Worm (Caenorhabditis elegans) whole organism, young adult: Measurements from ENCODE around the gene nhr-13.

Experiments used
- C06A6.2 ChIP-seq: fragments of 200-800 bp; sonication (Bioruptor generic); conservative IDR thresholded peaks from 2 replicates; pipeline ENCODE4 v1.3.6; 2022; ENCODE audit warnings: missing genetic modification characterization, missing compliant biosample characterization
- F10E7.11 ChIP-seq: sonication (generic microtip); optimal IDR thresholded peaks from 2 replicates; lab custom pipeline; 2017; ENCODE audit warnings: mild to moderate bottlenecking, missing genetic modification characterization, moderate library complexity, missing compliant biosample characterization
- F22D6.2 ChIP-seq: sonication (generic microtip); optimal IDR thresholded peaks from 2 replicates; lab custom pipeline; 2016; ENCODE audit warnings: mild to moderate bottlenecking, missing genetic modification characterization, missing compliant biosample characterization
- F57A8.1 ChIP-seq: fragments of 200-800 bp; sonication (Bioruptor generic); optimal IDR thresholded peaks from 2 replicates; lab custom pipeline; 2018; ENCODE audit warnings: mild to moderate bottlenecking, missing genetic modification characterization, moderate library complexity, missing compliant biosample characterization
- F57C9.4 ChIP-seq: sonication (generic microtip); optimal IDR thresholded peaks from 2 replicates; lab custom pipeline; 2017; ENCODE audit warnings: mild to moderate bottlenecking, missing genetic modification characterization, missing compliant biosample characterization
- T07F8.4 ChIP-seq: sonication (generic microtip); optimal IDR thresholded peaks from 2 replicates; lab custom pipeline; 2016; ENCODE audit warnings: mild to moderate bottlenecking, missing genetic modification characterization, moderate library complexity, missing compliant biosample characterization
- Y79H2A.3 ChIP-seq: fragments of 200-800 bp; sonication (Bioruptor generic); conservative IDR thresholded peaks from 2 replicates; pipeline ENCODE4 v1.3.6; 2022; ENCODE audit warnings: missing genetic modification reagents, missing genetic modification characterization, missing compliant biosample characterization
- Y95B8A.8 ChIP-seq: fragments of 200-800 bp; sonication (Bioruptor generic); IDR thresholded peaks from 2 replicates; pipeline ENCODE4 v1.3.6; 2022; ENCODE audit warnings: missing genetic modification reagents, missing genetic modification characterization, missing compliant biosample characterization
- atf-7 ChIP-seq: sonication (generic microtip); optimal IDR thresholded peaks from 2 replicates; lab custom pipeline; 2017; ENCODE audit warnings: mild to moderate bottlenecking, missing genetic modification characterization, missing compliant biosample characterization
- attf-3 ChIP-seq: fragments of 200-800 bp; sonication (Bioruptor generic); conservative IDR thresholded peaks from 2 replicates; pipeline ENCODE4 v1.3.6; 2022; ENCODE audit warnings: missing genetic modification reagents, missing genetic modification characterization, missing compliant biosample characterization
- attf-5 ChIP-seq: fragments of 200-800 bp; sonication (Bioruptor generic); optimal IDR thresholded peaks from 2 replicates; lab custom pipeline; 2018; ENCODE audit warnings: mild to moderate bottlenecking, missing genetic modification characterization, missing compliant biosample characterization
- bed-1 ChIP-seq: fragments of 200-800 bp; sonication (Bioruptor generic); IDR thresholded peaks from 2 replicates; pipeline ENCODE4 v1.3.6; 2022; ENCODE audit warnings: missing genetic modification reagents, missing genetic modification characterization, missing compliant biosample characterization
- cebp-1 ChIP-seq, 2 experiments: fragments of 200-800 bp in 1 of 2; sonication (Bioruptor generic) in 1 of 2; sonication (generic microtip) in 1 of 2; IDR thresholded peaks in 1 of 2; optimal IDR thresholded peaks in 1 of 2; 2 replicates each; pipeline versions ENCODE4 v1.3.6 to Lab custom; 2017 to 2022; ENCODE audit warnings: missing compliant biosample characterization in 2 of 2, missing genetic modification characterization in 2 of 2, mild to moderate bottlenecking in 1 of 2, missing genetic modification reagents in 1 of 2, moderate library complexity in 1 of 2
- cebp-2 ChIP-seq: fragments of 200-800 bp; sonication (Bioruptor generic); IDR thresholded peaks from 2 replicates; pipeline ENCODE4 v1.3.6; 2022; ENCODE audit warnings: missing genetic modification characterization, missing compliant biosample characterization
- ceh-100 ChIP-seq: fragments of 200-800 bp; sonication (Bioruptor generic); IDR thresholded peaks from 2 replicates; pipeline ENCODE4 v1.3.6; 2022; ENCODE audit warnings: missing genetic modification reagents, missing genetic modification characterization, missing compliant biosample characterization
- ceh-79 ChIP-seq: sonication (generic microtip); optimal IDR thresholded peaks from 2 replicates; lab custom pipeline; 2017; ENCODE audit warnings: mild to moderate bottlenecking, missing genetic modification characterization, missing compliant biosample characterization
- die-1 ChIP-seq: sonication (generic microtip); optimal IDR thresholded peaks from 2 replicates; lab custom pipeline; 2016; ENCODE audit warnings: missing genotype, mild to moderate bottlenecking, missing genetic modification characterization, missing compliant biosample characterization
- dpff-1 ChIP-seq: sonication (generic microtip); optimal IDR thresholded peaks from 2 replicates; lab custom pipeline; 2017; ENCODE audit warnings: mild to moderate bottlenecking, missing genetic modification characterization, missing compliant biosample characterization
- efl-1 ChIP-seq: fragments of 150-350 bp; optimal IDR thresholded peaks from 2 replicates; lab custom pipeline; 2014; ENCODE audit warnings: missing biosample characterization, missing genetic modification reagents, missing genetic modification characterization
- hmg-1.2 ChIP-seq: fragments of 200-800 bp; sonication (Bioruptor generic); IDR thresholded peaks from 2 replicates; pipeline ENCODE4 v1.3.6; 2022; ENCODE audit warnings: missing genetic modification reagents, missing genetic modification characterization, missing compliant biosample characterization
- hmg-20 ChIP-seq: fragments of 200-800 bp; sonication (Bioruptor generic); IDR thresholded peaks from 2 replicates; pipeline ENCODE4 v1.3.6; 2022; ENCODE audit warnings: missing genetic modification reagents, missing genetic modification characterization, missing compliant biosample characterization
- let-526 ChIP-seq: fragments of 200-800 bp; sonication (Bioruptor generic); IDR thresholded peaks from 2 replicates; pipeline ENCODE4 v1.3.6; 2022; ENCODE audit warnings: missing genetic modification reagents, missing genetic modification characterization, missing compliant biosample characterization
- lin-54 ChIP-seq: fragments of 200-800 bp; sonication (Bioruptor generic); optimal IDR thresholded peaks from 2 replicates; lab custom pipeline; 2018; ENCODE audit warnings: mild to moderate bottlenecking, missing genetic modification characterization, missing compliant biosample characterization
- lir-1 ChIP-seq: fragments of 200-800 bp; sonication (Bioruptor generic); conservative IDR thresholded peaks from 2 replicates; pipeline ENCODE4 v1.3.6; 2022; ENCODE audit warnings: missing genetic modification reagents, missing genetic modification characterization, missing compliant biosample characterization
- mcd-1 ChIP-seq: fragments of 200-800 bp; sonication (Bioruptor generic); IDR thresholded peaks from 2 replicates; pipeline ENCODE4 v1.3.6; 2022; ENCODE audit warnings: missing genetic modification reagents, missing genetic modification characterization, missing compliant biosample characterization
- nfyb-1 ChIP-seq: fragments of 200-800 bp; sonication (Bioruptor generic); IDR thresholded peaks from 2 replicates; pipeline ENCODE4 v1.3.6; 2022; ENCODE audit warnings: missing genetic modification reagents, missing genetic modification characterization, missing compliant biosample characterization
- nhr-179 ChIP-seq: sonication (generic microtip); optimal IDR thresholded peaks from 2 replicates; lab custom pipeline; 2016; ENCODE audit warnings: mild to moderate bottlenecking, missing genetic modification characterization, missing compliant biosample characterization
- nhr-27 ChIP-seq: fragments of 200-800 bp; sonication (Bioruptor generic); optimal IDR thresholded peaks from 2 replicates; lab custom pipeline; 2018; ENCODE audit warnings: mild to moderate bottlenecking, missing genetic modification characterization, moderate library complexity, missing compliant biosample characterization
- nhr-80 ChIP-seq: sonication (generic microtip); optimal IDR thresholded peaks from 2 replicates; lab custom pipeline; 2016; ENCODE audit warnings: missing genetic modification characterization, missing compliant biosample characterization
- nhr-90 ChIP-seq: sonication (generic microtip); optimal IDR thresholded peaks from 2 replicates; lab custom pipeline; 2016; ENCODE audit warnings: missing genotype, mild to moderate bottlenecking, missing genetic modification characterization, missing compliant biosample characterization
- snpc-1.1 ChIP-seq: sonication (generic microtip); optimal IDR thresholded peaks from 2 replicates; lab custom pipeline; 2017; ENCODE audit warnings: missing genetic modification characterization, mild to moderate bottlenecking, missing compliant biosample characterization, antibody characterized with exemption, moderate library complexity, missing genotype, missing genetic modification reagents; ENCODE audit not compliant: insufficient read depth
- sptf-2 ChIP-seq: fragments of 200-800 bp; sonication (Bioruptor generic); optimal IDR thresholded peaks from 2 replicates; lab custom pipeline; 2018; ENCODE audit warnings: mild to moderate bottlenecking, missing genetic modification characterization, missing compliant biosample characterization
- unc-130 ChIP-seq: sonication (generic microtip); optimal IDR thresholded peaks from 2 replicates; lab custom pipeline; 2016; ENCODE audit warnings: missing genetic modification reagents, missing genetic modification characterization, missing compliant biosample characterization

The nhr-13 gene

ce11 chrV:2226903-2227302, 34.6 kb downstream of the nhr-13 start, which contains the start of gene nhr-18:
nhr-18 (plus strand) TSS chrV:2227203.
- no peak for TF ChIP-seq F10E7.11
- TF ChIP-seq atf-7 (tag; lab: Kevin White, UChicago): no peak
- TF ChIP-seq, all 124 proteins: peak for 0

- TF ChIP-seq unc-130 (GFP tag; lab: Kevin White, UChicago) (no peak), mcd-1 (GFP tag; lab: Robert Waterston, UW) (no peak), T07F8.4 (tag; lab: Kevin White, UChicago) (no peak), F22D6.2 (tag; lab: Kevin White, UChicago) (no peak), cebp-2 (GFP tag; lab: Robert Waterston, UW) (no peak), lin-54 (GFP tag; lab: Kevin White, UChicago) (no peak), C06A6.2 (GFP tag; lab: Robert Waterston, UW) (no peak), lir-1 (GFP tag; lab: Robert Waterston, UW) (no peak), F57A8.1 (GFP tag; lab: Kevin White, UChicago) (no peak), sptf-2 (GFP tag; lab: Kevin White, UChicago) (no peak), Y79H2A.3 (GFP tag; lab: Robert Waterston, UW) (no peak), nhr-27 (tag; lab: Kevin White, UChicago) (no peak), attf-3 (GFP tag; lab: Robert Waterston, UW) (no peak)
Observed at ce11 chrV:2228781-2229180, 36.5 kb downstream of the nhr-13 start, which contains the start of gene nhr-126. nhr-126 (plus strand) TSS chrV:2229081.

- TF ChIP-seq F57C9.4 (tag; lab: Kevin White, UChicago) (no peak), nhr-80 (tag; lab: Kevin White, UChicago) (peak; percentile 4), die-1 (tag; lab: Kevin White, UChicago) (no peak), cebp-1 (GFP tag; IDR thresholded peaks at IDR 0.05; lab: Robert Waterston, UW) (no peak), cebp-1 (tag; optimal IDR thresholded peaks at IDR 0.05; lab: Kevin White, UChicago) (peak; percentile 25), attf-5 (GFP tag; lab: Kevin White, UChicago) (peak; percentile 34), hmg-1.2 (peak; percentile 52; the same call in 1 of the 2 replicates)
Observed at ce11 chrV:2230912-2231311, 38.6 kb downstream of the nhr-13 start, which contains the start of gene nhr-134. nhr-134 (plus strand) TSS chrV:2231223.

- TF ChIP-seq ceh-100 (GFP tag; lab: Robert Waterston, UW) (no peak), nhr-90 (tag; lab: Kevin White, UChicago) (no peak), snpc-1.1 (tag; lab: Kevin White, UChicago) (no peak), efl-1 (GFP tag; lab: Kevin White, UChicago) (no peak), Y95B8A.8 (no peak), bed-1 (GFP tag; lab: Robert Waterston, UW) (no peak), cebp-2 (GFP tag; lab: Robert Waterston, UW) (no peak), nfyb-1 (GFP tag; lab: Robert Waterston, UW) (no peak), nhr-179 (tag; lab: Kevin White, UChicago) (no peak), ceh-79 (no peak), hmg-20 (GFP tag; lab: Robert Waterston, UW) (no peak), F22D6.2 (tag; lab: Kevin White, UChicago) (no peak)
- TF ChIP-seq, all 124 proteins: peak for 0
Observed at ce11 chrV:2233177-2233576, 40.9 kb downstream of the nhr-13 start, which contains the start of gene nhr-96. nhr-96 (plus strand) TSS chrV:2233477.

- TF ChIP-seq let-526 (GFP tag; lab: Robert Waterston, UW) (no peak), hmg-1.2 (peak; percentile 71; the same call in 1 of the 2 replicates), cebp-1 (GFP tag; IDR thresholded peaks at IDR 0.05; lab: Robert Waterston, UW) (0 out of 2 replicates have a peak, but pooled peaks have one; percentile 27), cebp-1 (tag; optimal IDR thresholded peaks at IDR 0.05; lab: Kevin White, UChicago) (peak; percentile 55), nhr-80 (tag; lab: Kevin White, UChicago) (peak; percentile 33), dpff-1 (no peak)
Observed at ce11 chrV:2235848-2236247, 43.6 kb downstream of the nhr-13 start, which contains the start of gene cyp-33C4. cyp-33C4 (plus strand) TSS chrV:2236140.
